Worm (Caenorhabditis elegans) whole organism, young adult: ENCODE data around the gene degt-1.

ENCODE experiments used
- ama-1 ChIP-seq, 3 experiments: fragments of 150-350 bp in 1 of 3; sonication (generic microtip) in 2 of 3; optimal IDR thresholded peaks; 2 replicates each; lab custom pipeline; 2014 to 2018; ENCODE audit warnings: missing biosample characterization in 2 of 3, missing genetic modification characterization in 2 of 3, missing genetic modification reagents in 2 of 3
- ets-4 ChIP-seq: fragments of 200-800 bp; sonication (Bioruptor generic); optimal IDR thresholded peaks from 2 replicates; lab custom pipeline; 2018; ENCODE audit warnings: mild to moderate bottlenecking, missing genetic modification characterization, missing compliant biosample characterization
- lin-35 ChIP-seq, 3 experiments: fragments of 150-350 bp in 2 of 3; sonication (generic microtip) in 1 of 3; optimal IDR thresholded peaks; 2 replicates each; lab custom pipeline; 2014 to 2018; ENCODE audit warnings: missing biosample characterization in 3 of 3, missing genetic modification characterization in 3 of 3, missing genetic modification reagents in 3 of 3
- lsy-27 ChIP-seq: sonication (generic microtip); optimal IDR thresholded peaks from 2 replicates; lab custom pipeline; 2017; ENCODE audit warnings: missing genetic modification characterization, mild to moderate bottlenecking, missing compliant biosample characterization, antibody characterized with exemption, missing genotype, borderline replicate concordance; ENCODE audit not compliant: insufficient read depth
- nfya-1 ChIP-seq: sonication (generic microtip); optimal IDR thresholded peaks from 2 replicates; lab custom pipeline; 2017; ENCODE audit warnings: antibody characterized with exemption, missing compliant biosample characterization, missing genetic modification characterization, borderline replicate concordance; ENCODE audit not compliant: insufficient read depth
- pha-4 ChIP-seq: fragments of 150-350 bp; sonication (generic microtip); optimal IDR thresholded peaks from 2 replicates; lab custom pipeline; 2014; ENCODE audit warnings: missing biosample characterization, missing genetic modification reagents, missing genetic modification characterization
- snpc-4 ChIP-seq, 5 experiments: fragments of 150-350 bp in 1 of 5; sonication (generic microtip) in 4 of 5; optimal IDR thresholded peaks; 2 replicates each; lab custom pipeline; 2014 to 2018; ENCODE audit warnings: missing genetic modification characterization in 5 of 5, missing biosample characterization in 3 of 5, antibody characterized with exemption in 2 of 5, mild to moderate bottlenecking in 2 of 5, missing compliant biosample characterization in 2 of 5, missing genotype in 2 of 5, moderate library complexity in 2 of 5, missing genetic modification reagents in 1 of 5
- unc-130 ChIP-seq: sonication (generic microtip); optimal IDR thresholded peaks from 2 replicates; lab custom pipeline; 2016; ENCODE audit warnings: missing genetic modification reagents, missing genetic modification characterization, missing compliant biosample characterization
- zfh-2 ChIP-seq: fragments of 200-800 bp; sonication (Bioruptor generic); conservative IDR thresholded peaks from 2 replicates; pipeline ENCODE4 v1.3.6; 2022; ENCODE audit warnings: missing genetic modification reagents, missing genetic modification characterization, missing compliant biosample characterization

DNA sequence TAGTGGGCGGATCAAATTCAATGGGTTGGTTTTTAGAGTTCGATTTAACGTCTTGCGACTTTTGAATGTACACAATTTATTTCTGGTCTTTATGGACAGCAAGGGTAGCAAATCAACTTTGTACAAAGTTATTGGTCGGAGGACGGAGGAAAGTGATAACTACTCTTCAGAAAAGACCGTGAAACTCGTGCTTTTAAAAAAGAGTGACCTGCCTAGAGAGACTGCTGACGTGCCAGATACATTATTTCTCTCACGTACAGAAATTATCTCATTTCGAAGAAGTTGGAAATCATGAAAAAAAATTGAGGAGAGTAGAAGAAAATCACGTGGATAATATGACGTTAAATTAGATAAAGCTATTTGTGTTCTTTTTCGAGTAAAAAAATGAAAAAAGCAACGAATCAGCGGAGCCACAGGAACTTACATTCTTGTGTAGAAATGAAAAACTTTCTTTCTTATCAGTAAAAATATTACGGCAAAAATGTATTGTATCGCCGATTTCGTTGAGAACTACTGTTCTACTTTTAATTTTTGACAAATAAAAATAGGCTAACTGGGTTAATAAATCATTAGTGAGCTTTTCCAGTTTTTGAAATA is 3.9 kb upstream of the degt-1 start, which contains the start of gene ppm-1.A:
- TF ChIP-seq ets-4 (GFP tag; lab: Kevin White, UChicago) (no peak), lin-35 (GFP tag; optimal IDR thresholded peaks at IDR 0.05; lab: Kevin White, UChicago) (no peak), snpc-4 (GFP tag; optimal IDR thresholded peaks at IDR 0.05; lab: Kevin White, UChicago) (no peak), snpc-4 (tag; optimal IDR thresholded peaks at IDR 0.05; lab: Kevin White, UChicago) (no peak), unc-130 (GFP tag; lab: Kevin White, UChicago) (no peak), lsy-27 (no peak), zfh-2 (GFP tag; lab: Robert Waterston, UW) (no peak), pha-4 (tag; lab: Kevin White, UChicago) (no peak), nfya-1 (no peak), ama-1 (optimal IDR thresholded peaks at IDR 0.05; lab: Kevin White, UChicago) (no peak), ama-1 (GFP tag; optimal IDR thresholded peaks at IDR 0.05; lab: Kevin White, UChicago) (no peak)
